Worm (Caenorhabditis elegans) whole organism, L4 larva: ENCODE measurements around the gene syx-6.
A peak's percentile ranks its signal among the peaks of the same experiment; 100 is the strongest.

Source experiments
- D1046.2 ChIP-seq: fragments of 200-800 bp; sonication (Bioruptor generic); IDR thresholded peaks from 2 replicates; pipeline ENCODE4 v1.3.6; 2022; ENCODE audit warnings: missing genetic modification characterization, missing compliant biosample characterization
- F26F4.8 ChIP-seq: fragments of 200-800 bp; sonication (Bioruptor generic); conservative IDR thresholded peaks from 2 replicates; pipeline ENCODE4 v1.3.6; 2022; ENCODE audit warnings: missing genetic modification characterization, missing compliant biosample characterization
- F49E8.2 ChIP-seq: sonication (generic microtip); optimal IDR thresholded peaks from 2 replicates; lab custom pipeline; 2016; ENCODE audit warnings: missing compliant biosample characterization, mild to moderate bottlenecking, missing genetic modification characterization, borderline replicate concordance
- T20F7.1 ChIP-seq: fragments of 200-800 bp; sonication (Bioruptor generic); optimal IDR thresholded peaks from 2 replicates; lab custom pipeline; 2018; ENCODE audit warnings: mild to moderate bottlenecking, missing genetic modification characterization, missing compliant biosample characterization
- Y48G9A.11 ChIP-seq: fragments of 200-800 bp; sonication (Bioruptor generic); IDR thresholded peaks from 2 replicates; pipeline ENCODE4 v1.3.6; 2022; ENCODE audit warnings: missing genetic modification reagents, missing genetic modification characterization, missing compliant biosample characterization
- Y75B8A.6 ChIP-seq: fragments of 200-800 bp; sonication (Bioruptor generic); IDR thresholded peaks from 2 replicates; pipeline ENCODE4 v1.3.6; 2022; ENCODE audit warnings: missing genetic modification reagents, missing genetic modification characterization, missing compliant biosample characterization
- ZK337.2 ChIP-seq: fragments of 200-800 bp; sonication (Bioruptor generic); IDR thresholded peaks from 2 replicates; pipeline ENCODE4 v1.3.6; 2022; ENCODE audit warnings: missing genetic modification reagents, missing genetic modification characterization, missing compliant biosample characterization
- aha-1 ChIP-seq: fragments of 150-350 bp; peaks from one replicate; lab custom pipeline; 2014; ENCODE audit warnings: missing biosample characterization, missing genetic modification characterization
- aly-2 ChIP-seq: sonication (generic microtip); optimal IDR thresholded peaks from 2 replicates; lab custom pipeline; 2018; ENCODE audit warnings: missing biosample characterization, missing genetic modification characterization
- arid-1 ChIP-seq: fragments of 200-800 bp; sonication (Bioruptor generic); conservative IDR thresholded peaks from 2 replicates; pipeline ENCODE4 v1.3.6; 2022; ENCODE audit warnings: missing genetic modification reagents, missing genetic modification characterization, missing compliant biosample characterization
- attf-4 ChIP-seq: sonication (generic microtip); optimal IDR thresholded peaks from 3 replicates; lab custom pipeline; 2017; ENCODE audit warnings: missing biosample characterization, missing genetic modification characterization
- ceh-20 ChIP-seq: fragments of 200-800 bp; sonication (Bioruptor generic); IDR thresholded peaks from 2 replicates; pipeline ENCODE4 v1.3.6; 2022; ENCODE audit warnings: missing genetic modification reagents, missing genetic modification characterization, missing compliant biosample characterization
- ceh-44 ChIP-seq: fragments of 200-800 bp; sonication (Bioruptor generic); IDR thresholded peaks from 2 replicates; pipeline ENCODE4 v1.3.6; 2022; ENCODE audit warnings: missing genetic modification reagents, missing genetic modification characterization, missing compliant biosample characterization
- ceh-82 ChIP-seq: sonication (generic microtip); optimal IDR thresholded peaks from 2 replicates; lab custom pipeline; 2017; ENCODE audit warnings: missing biosample characterization, missing genetic modification characterization
- ces-1 ChIP-seq: fragments of 150-350 bp; sonication (generic microtip); optimal IDR thresholded peaks from 4 replicates; lab custom pipeline; 2014; ENCODE audit warnings: missing biosample characterization, missing genetic modification reagents, missing genetic modification characterization
- ctbp-1 ChIP-seq: fragments of 200-800 bp; sonication (Bioruptor generic); IDR thresholded peaks from 2 replicates; pipeline ENCODE4 v1.3.6; 2022; ENCODE audit warnings: missing genetic modification reagents, missing genetic modification characterization, missing compliant biosample characterization
- daf-12 ChIP-seq: fragments of 150-350 bp; optimal IDR thresholded peaks from 2 replicates; lab custom pipeline; 2014; ENCODE audit warnings: missing biosample characterization, missing genetic modification reagents, missing genetic modification characterization
- dmd-6 ChIP-seq: fragments of 200-800 bp; sonication (Bioruptor generic); IDR thresholded peaks from 2 replicates; pipeline ENCODE4 v1.3.6; 2022; ENCODE audit warnings: missing genetic modification reagents, missing genetic modification characterization, missing compliant biosample characterization
- dmd-8 ChIP-seq: fragments of 200-800 bp; sonication (Bioruptor generic); IDR thresholded peaks from 2 replicates; pipeline ENCODE4 v1.3.6; 2022; ENCODE audit warnings: missing genetic modification characterization, missing compliant biosample characterization
- dmd-9 ChIP-seq: fragments of 200-800 bp; sonication (Bioruptor generic); IDR thresholded peaks from 2 replicates; pipeline ENCODE4 v1.3.6; 2022; ENCODE audit warnings: missing genetic modification reagents, missing genetic modification characterization, missing compliant biosample characterization
- duxl-1 ChIP-seq: sonication (generic microtip); optimal IDR thresholded peaks from 2 replicates; lab custom pipeline; 2016; ENCODE audit warnings: mild to moderate bottlenecking, missing genetic modification characterization, moderate library complexity, missing compliant biosample characterization; ENCODE audit not compliant: poor library complexity
- egl-27 ChIP-seq: sonication (generic microtip); optimal IDR thresholded peaks from 3 replicates; lab custom pipeline; 2017; ENCODE audit warnings: missing biosample characterization, missing genetic modification reagents, missing genetic modification characterization
- fos-1 ChIP-seq: fragments of 150-350 bp; optimal IDR thresholded peaks from 2 replicates; lab custom pipeline; 2014; ENCODE audit warnings: missing biosample characterization, missing genetic modification characterization
- hif-1 ChIP-seq, 2 experiments: sonication (generic microtip); optimal IDR thresholded peaks; 2 replicates each; lab custom pipeline; 2016 to 2017; ENCODE audit warnings: missing compliant biosample characterization in 2 of 2, missing genetic modification characterization in 2 of 2, missing genetic modification reagents in 2 of 2, missing genotype in 2 of 2, mild to moderate bottlenecking in 1 of 2
- hlh-11 ChIP-seq: fragments of 200-800 bp; sonication (Bioruptor generic); optimal IDR thresholded peaks from 2 replicates; lab custom pipeline; 2018; ENCODE audit warnings: mild to moderate bottlenecking, missing genetic modification characterization, missing compliant biosample characterization
- hlh-30 ChIP-seq: sonication (generic microtip); optimal IDR thresholded peaks from 2 replicates; lab custom pipeline; 2017; ENCODE audit warnings: antibody characterized with exemption, mild to moderate bottlenecking, missing genetic modification characterization, missing compliant biosample characterization; ENCODE audit not compliant: insufficient read depth
- hmg-1.1 ChIP-seq: fragments of 200-800 bp; sonication (Bioruptor generic); IDR thresholded peaks from 2 replicates; pipeline ENCODE4 v1.3.6; 2022; ENCODE audit warnings: missing genetic modification reagents, missing genetic modification characterization, missing compliant biosample characterization
- lin-39 ChIP-seq: fragments of 150-350 bp; optimal IDR thresholded peaks from 2 replicates; lab custom pipeline; 2014; ENCODE audit warnings: missing biosample characterization, missing genetic modification reagents, missing genetic modification characterization
- lsy-2 ChIP-seq, 2 experiments: fragments of 150-350 bp in 1 of 2; sonication (generic microtip) in 1 of 2; optimal IDR thresholded peaks; 2 replicates each; lab custom pipeline; 2014 to 2017; ENCODE audit warnings: missing biosample characterization in 2 of 2, missing genetic modification characterization in 2 of 2
- madf-9 ChIP-seq: fragments of 200-800 bp; sonication (Bioruptor generic); conservative IDR thresholded peaks from 2 replicates; pipeline ENCODE4 v1.3.6; 2022; ENCODE audit warnings: missing genetic modification reagents, missing genetic modification characterization, missing compliant biosample characterization
- mdl-1 ChIP-seq, 2 experiments: fragments of 150-350 bp in 1 of 2; sonication (generic microtip) in 1 of 2; optimal IDR thresholded peaks; 2 replicates each; lab custom pipeline; 2014 to 2017; ENCODE audit warnings: missing biosample characterization in 2 of 2, missing genetic modification characterization in 2 of 2
- mdt-29 ChIP-seq: fragments of 200-800 bp; sonication (Bioruptor generic); IDR thresholded peaks from 2 replicates; pipeline ENCODE4 v1.3.6; 2022; ENCODE audit warnings: missing genetic modification reagents, missing genetic modification characterization, missing compliant biosample characterization
- nhr-10 ChIP-seq: fragments of 150-350 bp; optimal IDR thresholded peaks from 2 replicates; lab custom pipeline; 2014; ENCODE audit warnings: missing biosample characterization, missing genetic modification characterization
- nhr-102 ChIP-seq: sonication (generic microtip); optimal IDR thresholded peaks from 2 replicates; lab custom pipeline; 2016; ENCODE audit warnings: mild to moderate bottlenecking, missing genetic modification characterization, moderate library complexity, missing compliant biosample characterization
- nhr-111 ChIP-seq: fragments of 200-800 bp; sonication (Bioruptor generic); optimal IDR thresholded peaks from 2 replicates; lab custom pipeline; 2018; ENCODE audit warnings: mild to moderate bottlenecking, missing genetic modification characterization, missing compliant biosample characterization
- nhr-237 ChIP-seq: sonication (generic microtip); optimal IDR thresholded peaks from 2 replicates; lab custom pipeline; 2017; ENCODE audit warnings: missing biosample characterization, missing genetic modification characterization
- nhr-41 ChIP-seq: fragments of 200-800 bp; sonication (Bioruptor generic); IDR thresholded peaks from 2 replicates; pipeline ENCODE4 v1.3.6; 2022; ENCODE audit warnings: missing genetic modification reagents, missing genetic modification characterization, missing compliant biosample characterization
- saeg-2 ChIP-seq: fragments of 200-800 bp; sonication (Bioruptor generic); IDR thresholded peaks from 2 replicates; pipeline ENCODE4 v1.3.6; 2022; ENCODE audit warnings: missing genetic modification reagents, missing genetic modification characterization, missing compliant biosample characterization
- snpc-1.2 ChIP-seq: fragments of 200-800 bp; sonication (Bioruptor generic); IDR thresholded peaks from 2 replicates; pipeline ENCODE4 v1.3.6; 2022; ENCODE audit warnings: missing genetic modification reagents, missing genetic modification characterization, missing compliant biosample characterization
- spr-1 ChIP-seq: sonication (generic microtip); optimal IDR thresholded peaks from 2 replicates; lab custom pipeline; 2016; ENCODE audit warnings: mild to moderate bottlenecking, missing genetic modification characterization, missing compliant biosample characterization
- tra-1 ChIP-seq: fragments of 200-800 bp; sonication (Bioruptor generic); IDR thresholded peaks from 2 replicates; pipeline ENCODE4 v1.3.6; 2022; ENCODE audit warnings: missing genetic modification reagents, missing genetic modification characterization, missing compliant biosample characterization
- unc-130 ChIP-seq: sonication (generic microtip); optimal IDR thresholded peaks from 2 replicates; lab custom pipeline; 2016; ENCODE audit warnings: missing genetic modification reagents, missing genetic modification characterization, missing compliant biosample characterization
- vab-7 ChIP-seq: fragments of 200-800 bp; sonication (Bioruptor generic); IDR thresholded peaks from 2 replicates; pipeline ENCODE4 v1.3.6; 2022; ENCODE audit warnings: missing genetic modification reagents, missing genetic modification characterization, missing compliant biosample characterization
- zfp-3 ChIP-seq: fragments of 200-800 bp; sonication (Bioruptor generic); conservative IDR thresholded peaks from 2 replicates; pipeline ENCODE4 v1.3.6; 2022; ENCODE audit warnings: missing genetic modification reagents, missing genetic modification characterization, missing compliant biosample characterization
- ztf-7 ChIP-seq: fragments of 150-350 bp; optimal IDR thresholded peaks from 2 replicates; lab custom pipeline; 2014; ENCODE audit warnings: missing biosample characterization, missing genetic modification characterization

Gene syx-6

DNA sequence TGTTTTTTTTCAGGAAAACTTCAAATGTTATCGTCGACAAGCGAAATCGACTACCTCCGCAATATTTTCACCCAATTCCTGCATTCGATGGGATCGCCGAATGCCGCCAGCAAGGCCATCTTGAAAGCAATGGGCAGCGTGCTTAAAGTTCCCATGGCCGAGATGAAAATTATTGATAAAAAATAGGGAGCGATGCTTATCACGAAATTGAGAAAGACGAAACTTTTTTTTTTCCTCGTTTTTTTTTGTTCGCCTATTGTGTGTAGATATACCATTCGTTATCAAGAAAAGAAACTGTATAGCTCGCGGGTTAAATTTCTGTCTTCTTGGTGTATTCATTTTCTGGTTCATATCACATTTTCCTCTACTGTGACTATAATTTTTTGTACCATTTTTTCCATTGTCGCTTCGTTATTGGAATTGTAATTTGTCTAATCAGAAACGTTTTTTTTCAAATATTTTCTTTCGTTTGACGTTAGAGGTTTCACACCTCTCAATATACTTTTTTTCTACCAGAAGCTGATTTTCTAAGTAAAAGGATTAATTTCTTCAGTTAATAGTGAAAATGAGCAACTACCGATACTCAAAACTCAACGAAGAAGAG is at the start of gene syx-6:
TSS of gene syx-6 (plus strand) at position 554 of the 604 bp plus-strand sequence.
- TF ChIP-seq lin-39 (tag; lab: Kevin White, UChicago) (no peak), aha-1 (tag; lab: Kevin White, UChicago) (peak; percentile 67)

DNA sequence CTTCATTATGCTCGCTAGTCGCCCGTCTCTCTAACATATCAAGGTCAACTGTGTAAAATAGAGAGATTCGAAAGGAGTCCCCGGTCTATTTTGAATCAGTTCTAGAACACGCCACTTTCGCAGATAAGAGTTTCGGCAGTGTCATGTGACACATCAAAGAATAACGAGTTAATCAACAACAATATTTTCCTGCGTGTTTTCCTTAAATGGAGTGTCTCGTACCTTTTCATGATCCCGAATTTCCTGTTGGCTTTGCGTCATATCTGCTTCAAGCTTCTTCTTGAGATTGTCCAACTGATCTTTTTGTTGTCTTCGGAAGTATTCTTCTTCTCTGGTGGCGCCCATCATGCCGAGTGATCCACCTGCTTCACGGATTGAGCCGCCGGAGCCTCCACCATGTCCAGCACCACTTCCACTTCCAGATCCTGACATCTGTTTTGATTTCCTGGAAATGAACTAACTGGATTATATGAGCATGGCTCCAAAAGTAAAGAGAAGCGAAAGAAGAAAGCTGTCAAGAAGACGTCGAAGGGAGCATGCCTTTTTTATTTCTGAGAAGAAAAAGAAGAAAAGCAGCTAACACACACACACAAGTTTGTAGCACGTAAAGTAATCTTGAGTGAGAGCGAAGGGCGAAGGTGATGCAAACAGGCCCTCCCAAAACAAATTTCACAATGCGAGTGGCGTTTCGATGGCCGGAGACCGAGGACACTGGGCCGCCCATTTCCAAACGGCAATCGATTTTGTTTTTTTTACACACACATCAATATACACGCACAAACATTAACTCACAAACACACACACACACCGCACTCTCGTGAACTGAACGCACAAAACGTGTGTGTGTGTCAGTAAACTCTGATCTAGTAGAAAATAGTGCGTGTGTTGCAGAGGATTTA is 48.9 kb upstream of the syx-6 start:
- peak; percentile 35 for TF ChIP-seq nhr-102 (tag; lab: Kevin White, UChicago)
- peak; percentile 63 for TF ChIP-seq hlh-11 (tag; lab: Kevin White, UChicago)
- TF ChIP-seq duxl-1 (tag; lab: Kevin White, UChicago), result no peak
- no peak for TF ChIP-seq daf-12 (tag; lab: Kevin White, UChicago)
- peak in 1 of 2 experiments; percentile 14 for TF ChIP-seq lsy-2 (tag; optimal IDR thresholded peaks at IDR 0.05; lab: Kevin White, UChicago)
- TF ChIP-seq nhr-111 (GFP tag; lab: Kevin White, UChicago), result no peak
- TF ChIP-seq dmd-6, result peak; percentile 44; the same call in 1 of the 2 replicates
- TF ChIP-seq F26F4.8 (GFP tag; lab: Robert Waterston, UW), result no peak
- no peak; the same call in 1 of the 2 replicates for TF ChIP-seq tra-1
- no peak for TF ChIP-seq Y48G9A.11
- TF ChIP-seq mdt-29, result peak; percentile 21; the same call in 1 of the 2 replicates
- TF ChIP-seq unc-130 (GFP tag; lab: Kevin White, UChicago), result no peak
- no peak for TF ChIP-seq nhr-41 (GFP tag; lab: Robert Waterston, UW)
- peak; percentile 43 for TF ChIP-seq nhr-10
- TF ChIP-seq spr-1 (tag; lab: Kevin White, UChicago), result no peak
- TF ChIP-seq mdl-1 (tag; optimal IDR thresholded peaks at IDR 0.05; lab: Kevin White, UChicago), result no peak
- no peak for TF ChIP-seq saeg-2 (GFP tag; lab: Robert Waterston, UW)
- no peak for TF ChIP-seq aly-2
- TF ChIP-seq hlh-30 (tag; lab: Kevin White, UChicago), result peak; percentile 64
- no peak for TF ChIP-seq dmd-8 (GFP tag; lab: Robert Waterston, UW)
- peak; percentile 89 for TF ChIP-seq aha-1 (tag; lab: Kevin White, UChicago)
- no peak for TF ChIP-seq ceh-82 (tag; lab: Kevin White, UChicago)
- TF ChIP-seq nhr-237 (tag; lab: Kevin White, UChicago), result no peak
- no peak for TF ChIP-seq dmd-9 (GFP tag; lab: Robert Waterston, UW)
- TF ChIP-seq Y75B8A.6 (GFP tag; lab: Robert Waterston, UW), result no peak; the same call in 1 of the 2 replicates
- no peak for TF ChIP-seq egl-27
- TF ChIP-seq ztf-7, result no peak
- TF ChIP-seq ZK337.2 (GFP tag; lab: Robert Waterston, UW), result no peak
- TF ChIP-seq hif-1 (tag; optimal IDR thresholded peaks at IDR 0.05; lab: Kevin White, UChicago), result no peak
- no peak for TF ChIP-seq hmg-1.1 (GFP tag; lab: Robert Waterston, UW)
- TF ChIP-seq zfp-3, result peak; percentile 68; the same call in 1 of the 2 replicates
- no peak for TF ChIP-seq ceh-20
- TF ChIP-seq T20F7.1 (GFP tag; lab: Kevin White, UChicago), result no peak
- no peak for TF ChIP-seq ces-1
- no peak for TF ChIP-seq vab-7 (GFP tag; lab: Robert Waterston, UW)
- TF ChIP-seq arid-1 (GFP tag; lab: Robert Waterston, UW), result no peak
- TF ChIP-seq snpc-1.2 (GFP tag; lab: Robert Waterston, UW), result no peak
- no peak for TF ChIP-seq attf-4 (tag; lab: Kevin White, UChicago)
- no peak for TF ChIP-seq ctbp-1 (GFP tag; lab: Robert Waterston, UW)
- no peak for TF ChIP-seq madf-9
- TF ChIP-seq ceh-44 (GFP tag; lab: Robert Waterston, UW), result no peak
- TF ChIP-seq D1046.2 (GFP tag; lab: Robert Waterston, UW), result peak; percentile 38; the same call in 1 of the 2 replicates
- no peak for TF ChIP-seq fos-1 (tag; lab: Kevin White, UChicago)
- TF ChIP-seq F49E8.2, result no peak
